Worm (Caenorhabditis elegans) whole organism, L1 larva: Measurements from ENCODE around the gene str-175.

Source experiments
- C16A3.4 ChIP-seq: fragments of 150-350 bp; optimal IDR thresholded peaks from 2 replicates; lab custom pipeline; 2014; ENCODE audit warnings: missing biosample characterization, missing genetic modification characterization
- C34B4.2 ChIP-seq: sonication (generic microtip); optimal IDR thresholded peaks from 2 replicates; lab custom pipeline; 2017; ENCODE audit warnings: mild to moderate bottlenecking, missing genetic modification characterization, missing compliant biosample characterization
- F16B12.6 ChIP-seq: fragments of 150-350 bp; optimal IDR thresholded peaks from 2 replicates; lab custom pipeline; 2014; ENCODE audit warnings: missing biosample characterization, missing genetic modification characterization
- blmp-1 ChIP-seq: fragments of 150-350 bp; optimal IDR thresholded peaks from 2 replicates; lab custom pipeline; 2014; ENCODE audit warnings: missing biosample characterization, missing genetic modification characterization
- ceh-8 ChIP-seq: fragments of 200-800 bp; sonication (Bioruptor generic); optimal IDR thresholded peaks from 2 replicates; lab custom pipeline; 2018; ENCODE audit warnings: mild to moderate bottlenecking, missing genetic modification characterization, moderate library complexity, missing compliant biosample characterization
- ceh-88 ChIP-seq: fragments of 200-800 bp; sonication (Bioruptor generic); IDR thresholded peaks from 2 replicates; pipeline ENCODE4 v1.3.6; 2022; ENCODE audit warnings: missing genetic modification characterization, missing compliant biosample characterization
- dpl-1 ChIP-seq, 3 experiments: fragments of 150-350 bp in 2 of 3; sonication (generic microtip) in 1 of 3; optimal IDR thresholded peaks; 2 replicates each; lab custom pipeline; 2014 to 2017; ENCODE audit warnings: missing biosample characterization in 3 of 3, missing genetic modification characterization in 3 of 3, missing genetic modification reagents in 3 of 3
- efl-1 ChIP-seq, 4 experiments: fragments of 150-350 bp; optimal IDR thresholded peaks in 3 of 4; peaks in 1 of 4; 1 replicate in 1 of 4; 2 replicates in 3 of 4; lab custom pipeline; 2014; ENCODE audit warnings: missing biosample characterization in 2 of 4, missing genetic modification characterization in 2 of 4, missing genetic modification reagents in 2 of 4
- efl-3 ChIP-seq: fragments of 200-800 bp; sonication (Bioruptor generic); optimal IDR thresholded peaks from 2 replicates; lab custom pipeline; 2018; ENCODE audit warnings: mild to moderate bottlenecking, missing genetic modification characterization, missing compliant biosample characterization
- ets-5 ChIP-seq: fragments of 200-800 bp; sonication (Bioruptor generic); IDR thresholded peaks from 2 replicates; pipeline ENCODE4 v1.3.6; 2022; ENCODE audit warnings: missing genetic modification characterization, missing compliant biosample characterization
- fkh-10 ChIP-seq: sonication (generic microtip); optimal IDR thresholded peaks from 2 replicates; lab custom pipeline; 2017; ENCODE audit warnings: missing biosample characterization, missing genetic modification reagents, missing genetic modification characterization
- hlh-4 ChIP-seq: sonication (generic microtip); optimal IDR thresholded peaks from 2 replicates; lab custom pipeline; 2016; ENCODE audit warnings: mild to moderate bottlenecking, missing genetic modification characterization, missing compliant biosample characterization
- hpl-2 ChIP-seq: fragments of 150-350 bp; optimal IDR thresholded peaks from 2 replicates; lab custom pipeline; 2014; ENCODE audit warnings: missing biosample characterization, missing genetic modification reagents, missing genetic modification characterization
- irx-1 ChIP-seq: sonication (generic microtip); optimal IDR thresholded peaks from 2 replicates; lab custom pipeline; 2016; ENCODE audit warnings: missing genetic modification characterization, missing compliant biosample characterization
- isw-1 ChIP-seq: fragments of 200-800 bp; sonication (Bioruptor generic); IDR thresholded peaks from 2 replicates; pipeline ENCODE4 v1.3.6; 2022; ENCODE audit warnings: missing genetic modification characterization, missing compliant biosample characterization
- jun-1 ChIP-seq: fragments of 150-350 bp; optimal IDR thresholded peaks from 2 replicates; lab custom pipeline; 2014; ENCODE audit warnings: missing biosample characterization, missing genetic modification reagents, missing genetic modification characterization
- lin-13 ChIP-seq: fragments of 150-350 bp; optimal IDR thresholded peaks from 2 replicates; lab custom pipeline; 2014; ENCODE audit warnings: missing biosample characterization, missing genetic modification reagents, missing genetic modification characterization
- lin-15B ChIP-seq: fragments of 150-350 bp; sonication (generic microtip); optimal IDR thresholded peaks from 3 replicates; lab custom pipeline; 2014; ENCODE audit warnings: missing biosample characterization, missing genetic modification characterization
- lin-35 ChIP-seq, 2 experiments: fragments of 150-350 bp; optimal IDR thresholded peaks; 2 replicates each; lab custom pipeline; 2014; ENCODE audit warnings: missing biosample characterization in 2 of 2, missing genetic modification characterization in 2 of 2, missing genetic modification reagents in 2 of 2
- lsy-2 ChIP-seq, 2 experiments: fragments of 150-350 bp; optimal IDR thresholded peaks; 2 replicates each; lab custom pipeline; 2014; ENCODE audit warnings: missing biosample characterization in 2 of 2, missing genetic modification characterization in 2 of 2
- mab-9 ChIP-seq: fragments of 200-800 bp; sonication (Bioruptor generic); IDR thresholded peaks from 2 replicates; pipeline ENCODE4 v1.3.6; 2022; ENCODE audit warnings: missing genetic modification reagents, missing genetic modification characterization, missing compliant biosample characterization
- mef-2 ChIP-seq: fragments of 150-350 bp; optimal IDR thresholded peaks from 2 replicates; lab custom pipeline; 2014; ENCODE audit warnings: missing biosample characterization, missing genetic modification characterization
- nhr-12 ChIP-seq: sonication (generic microtip); optimal IDR thresholded peaks from 2 replicates; lab custom pipeline; 2017; ENCODE audit warnings: missing biosample characterization, missing genetic modification characterization
- nhr-20 ChIP-seq: sonication (generic microtip); optimal IDR thresholded peaks from 2 replicates; lab custom pipeline; 2016; ENCODE audit warnings: mild to moderate bottlenecking, missing genetic modification characterization, missing compliant biosample characterization
- nhr-47 ChIP-seq: sonication (generic microtip); optimal IDR thresholded peaks from 2 replicates; lab custom pipeline; 2016; ENCODE audit warnings: mild to moderate bottlenecking, missing genetic modification characterization, moderate library complexity, missing compliant biosample characterization
- nhr-77 ChIP-seq: fragments of 150-350 bp; optimal IDR thresholded peaks from 2 replicates; lab custom pipeline; 2014; ENCODE audit warnings: missing biosample characterization, missing genetic modification characterization
- nhr-84 ChIP-seq: sonication (generic microtip); optimal IDR thresholded peaks from 2 replicates; lab custom pipeline; 2017; ENCODE audit warnings: missing biosample characterization, missing genetic modification characterization
- pag-3 ChIP-seq: sonication (generic microtip); optimal IDR thresholded peaks from 2 replicates; lab custom pipeline; 2017; ENCODE audit warnings: missing genetic modification characterization, mild to moderate bottlenecking, missing compliant biosample characterization, antibody characterized with exemption, borderline replicate concordance; ENCODE audit not compliant: insufficient read depth
- pqm-1 ChIP-seq: sonication (generic microtip); optimal IDR thresholded peaks from 3 replicates; lab custom pipeline; 2017; ENCODE audit warnings: missing biosample characterization, missing genetic modification characterization
- rnt-1 ChIP-seq: sonication (generic microtip); optimal IDR thresholded peaks from 2 replicates; lab custom pipeline; 2016; ENCODE audit warnings: mild to moderate bottlenecking, missing genetic modification characterization, moderate library complexity, missing compliant biosample characterization
- sox-4 ChIP-seq: sonication (generic microtip); optimal IDR thresholded peaks from 2 replicates; lab custom pipeline; 2016; ENCODE audit warnings: missing genetic modification characterization, missing compliant biosample characterization
- tlp-1 ChIP-seq: fragments of 150-350 bp; optimal IDR thresholded peaks from 2 replicates; lab custom pipeline; 2014; ENCODE audit warnings: missing biosample characterization, missing genetic modification characterization
- unc-30 ChIP-seq: sonication (generic microtip); optimal IDR thresholded peaks from 2 replicates; lab custom pipeline; 2017; ENCODE audit warnings: missing biosample characterization, missing genetic modification characterization
- unc-62 ChIP-seq: fragments of 150-350 bp; optimal IDR thresholded peaks from 2 replicates; lab custom pipeline; 2014; ENCODE audit warnings: missing biosample characterization, missing genetic modification reagents, missing genetic modification characterization
- unc-98 ChIP-seq: fragments of 200-800 bp; sonication (Bioruptor generic); IDR thresholded peaks from 2 replicates; pipeline ENCODE4 v1.3.6; 2022; ENCODE audit warnings: missing genetic modification characterization, missing compliant biosample characterization
- zag-1 ChIP-seq: fragments of 150-350 bp; optimal IDR thresholded peaks from 2 replicates; lab custom pipeline; 2014; ENCODE audit warnings: missing biosample characterization, missing genetic modification characterization

Gene str-175

ce11 chrIV:4874603-4875002 lies 4.2 kb upstream of the str-175 start, which contains the start of gene str-174:
str-174 (minus strand) TSS chrIV:4874703.
- TF ChIP-seq zag-1 (no peak), efl-1 (optimal IDR thresholded peaks at IDR 0.05; lab: Kevin White, UChicago) (no peak), efl-1 (GFP tag; optimal IDR thresholded peaks at IDR 0.05 in 1 of 2; lab: Kevin White, UChicago) (no peak), rnt-1 (tag; lab: Kevin White, UChicago) (no peak), lin-15B (tag; lab: Kevin White, UChicago) (no peak), ceh-88 (GFP tag; lab: Robert Waterston, UW) (no peak), unc-62 (GFP tag; lab: Kevin White, UChicago) (no peak), dpl-1 (GFP tag; optimal IDR thresholded peaks at IDR 0.05; lab: Kevin White, UChicago) (no peak), isw-1 (GFP tag; lab: Robert Waterston, UW) (no peak), ets-5 (GFP tag; lab: Robert Waterston, UW) (no peak), ceh-8 (GFP tag; lab: Kevin White, UChicago) (no peak), nhr-84 (tag; lab: Kevin White, UChicago) (no peak), efl-3 (GFP tag; lab: Kevin White, UChicago) (no peak), pag-3 (tag; lab: Kevin White, UChicago) (no peak), C16A3.4 (no peak), unc-30 (tag; lab: Kevin White, UChicago) (no peak)
- TF ChIP-seq, all 84 proteins: peak for 0

ce11 chrIV:4867610-4868009 lies 2.8 kb downstream of the str-175 start, which contains the start of gene str-172:
str-172 (minus strand) TSS chrIV:4867710.
- TF ChIP-seq nhr-47 (tag; lab: Kevin White, UChicago) (no peak), C16A3.4 (no peak), nhr-20 (tag; lab: Kevin White, UChicago) (no peak), fkh-10 (GFP tag; lab: Kevin White, UChicago) (no peak), unc-98 (GFP tag; lab: Robert Waterston, UW) (no peak), tlp-1 (tag; lab: Kevin White, UChicago) (no peak), hpl-2 (GFP tag; lab: Kevin White, UChicago) (no peak), efl-1 (optimal IDR thresholded peaks at IDR 0.05; lab: Kevin White, UChicago) (no peak), efl-1 (GFP tag; optimal IDR thresholded peaks at IDR 0.05 in 1 of 2; lab: Kevin White, UChicago) (no peak), nhr-84 (tag; lab: Kevin White, UChicago) (no peak), mab-9 (GFP tag; lab: Robert Waterston, UW) (no peak), nhr-77 (tag; lab: Kevin White, UChicago) (no peak), blmp-1 (tag; lab: Kevin White, UChicago) (no peak), lin-13 (GFP tag; lab: Kevin White, UChicago) (no peak), hlh-4 (tag; lab: Kevin White, UChicago) (no peak)

- no peak for TF ChIP-seq nhr-12 (tag; lab: Kevin White, UChicago)
- no peak for TF ChIP-seq nhr-77 (tag; lab: Kevin White, UChicago)
- TF ChIP-seq mef-2 (tag; lab: Kevin White, UChicago) = no peak
- TF ChIP-seq unc-30 (tag; lab: Kevin White, UChicago) = no peak
- TF ChIP-seq ets-5 (GFP tag; lab: Robert Waterston, UW) = no peak
- no peak for TF ChIP-seq jun-1 (tag; lab: Kevin White, UChicago)
- no peak for TF ChIP-seq C34B4.2 (tag; lab: Kevin White, UChicago)
- TF ChIP-seq lin-35 (GFP tag; optimal IDR thresholded peaks at IDR 0.05; lab: Kevin White, UChicago) = no peak
- no peak for TF ChIP-seq lin-15B (tag; lab: Kevin White, UChicago)
Measured at ce11 chrIV:4866599-4866998, 3.8 kb downstream of the str-175 start.

DNA sequence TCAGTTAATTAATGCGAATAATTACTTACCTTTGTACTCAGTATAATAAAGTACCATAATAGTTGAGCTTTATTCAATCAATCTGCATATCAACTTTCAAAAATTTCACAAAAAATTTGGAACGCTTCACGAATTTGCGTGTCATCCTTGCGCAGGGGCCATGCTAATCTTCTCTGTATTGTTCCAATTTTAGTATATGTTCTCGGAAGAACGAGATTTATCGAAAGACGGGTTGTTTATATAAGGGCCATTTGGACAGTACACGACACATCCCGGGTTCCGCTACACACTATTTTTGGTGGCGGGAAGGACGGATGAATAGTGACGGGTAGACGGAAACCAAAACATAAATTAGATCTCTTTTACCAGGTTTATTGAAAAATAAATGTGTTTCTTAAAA lies 5.9 kb downstream of the str-175 start:
- TF ChIP-seq pqm-1 (tag; lab: Kevin White, UChicago) (no peak), nhr-12 (tag; lab: Kevin White, UChicago) (no peak), dpl-1 (GFP tag; optimal IDR thresholded peaks at IDR 0.05; lab: Kevin White, UChicago) (no peak), sox-4 (no peak), irx-1 (tag; lab: Kevin White, UChicago) (no peak), ceh-8 (GFP tag; lab: Kevin White, UChicago) (no peak), F16B12.6 (tag; lab: Kevin White, UChicago) (no peak), zag-1 (no peak), lsy-2 (tag; optimal IDR thresholded peaks at IDR 0.05; lab: Kevin White, UChicago) (no peak), lin-15B (tag; lab: Kevin White, UChicago) (no peak), nhr-20 (tag; lab: Kevin White, UChicago) (no peak)
